Fruit fly (Drosophila melanogaster) whole organism, embryonic: ENCODE measurements around the gene Vajk3.

Experiments used
- Bgb ChIP-seq: fragments of 200-800 bp; sonication (Bioruptor generic); IDR thresholded peaks from 2 replicates; pipeline ENCODE4 v1.3.6; 2022; ENCODE audit warnings: missing biosample characterization, missing genetic modification characterization; ENCODE audit not compliant: partially characterized antibody
- CG10321 ChIP-seq: fragments of 200-800 bp; sonication (Bioruptor generic); IDR thresholded peaks from 2 replicates; pipeline ENCODE4 v1.3.6; 2022; ENCODE audit warnings: missing biosample characterization, missing genetic modification characterization
- CG12104 ChIP-seq: fragments of 200-800 bp; sonication (Bioruptor generic); optimal IDR thresholded peaks from 3 replicates; lab custom pipeline; 2016; ENCODE audit warnings: missing biosample characterization, missing genetic modification characterization
- CG14860 ChIP-seq: fragments of 200-800 bp; sonication (Bioruptor generic); IDR thresholded peaks from 3 replicates; pipeline ENCODE4 v1.3.6; 2022; ENCODE audit warnings: missing biosample characterization, missing genetic modification characterization; ENCODE audit not compliant: partially characterized antibody
- CG16779 ChIP-seq: fragments of 200-800 bp; sonication (Bioruptor generic); IDR thresholded peaks from 2 replicates; pipeline ENCODE4 v1.3.6; 2022; ENCODE audit warnings: missing biosample characterization, missing genetic modification characterization
- CG16813 ChIP-seq: fragments of 200-800 bp; sonication (Bioruptor generic); IDR thresholded peaks from 3 replicates; pipeline ENCODE4 v1.3.6; 2022; ENCODE audit warnings: missing biosample characterization, missing genetic modification characterization; ENCODE audit not compliant: partially characterized antibody
- CG17612 ChIP-seq: fragments of 200-800 bp; sonication (Bioruptor generic); IDR thresholded peaks from 2 replicates; pipeline ENCODE4 v1.3.6; 2022; ENCODE audit warnings: missing biosample characterization, missing genetic modification characterization
- CG1792 ChIP-seq: fragments of 200-800 bp; sonication (Bioruptor generic); optimal IDR thresholded peaks from 2 replicates; lab custom pipeline; 2016; ENCODE audit warnings: missing biosample characterization, missing genetic modification characterization
- CG2116 ChIP-seq: fragments of 200-800 bp; sonication (Bioruptor generic); optimal IDR thresholded peaks from 3 replicates; lab custom pipeline; 2018; ENCODE audit warnings: missing biosample characterization, mild to moderate bottlenecking, missing genetic modification characterization
- CG3847 ChIP-seq: fragments of 200-800 bp; sonication (Bioruptor generic); IDR thresholded peaks from 2 replicates; pipeline ENCODE4 v1.3.6; 2022; ENCODE audit warnings: missing biosample characterization, missing genetic modification characterization
- CG4360 ChIP-seq: fragments of 200-800 bp; sonication (Bioruptor generic); IDR thresholded peaks from 2 replicates; pipeline ENCODE4 v1.3.6; 2022; ENCODE audit warnings: missing biosample characterization, missing genetic modification characterization
- CG43689 ChIP-seq: fragments of 200-800 bp; sonication (Bioruptor generic); IDR thresholded peaks from 2 replicates; pipeline ENCODE4 v1.3.6; 2022; ENCODE audit warnings: missing biosample characterization, missing genetic modification characterization
- CG6765 ChIP-seq: fragments of 200-800 bp; sonication (Bioruptor generic); optimal IDR thresholded peaks from 3 replicates; lab custom pipeline; 2017; ENCODE audit warnings: missing biosample characterization, mild to moderate bottlenecking, missing genetic modification characterization
- CG7357 ChIP-seq: fragments of 200-800 bp; sonication (Bioruptor generic); IDR thresholded peaks from 3 replicates; pipeline ENCODE4 v1.3.6; 2022; ENCODE audit warnings: missing biosample characterization, missing genetic modification characterization
- CG9215 ChIP-seq: fragments of 200-800 bp; sonication (Bioruptor generic); IDR thresholded peaks from 2 replicates; pipeline ENCODE4 v1.3.6; 2022; ENCODE audit warnings: missing biosample characterization, missing genetic modification characterization
- CG9797 ChIP-seq: fragments of 200-800 bp; sonication (Bioruptor generic); optimal IDR thresholded peaks from 3 replicates; lab custom pipeline; 2018; ENCODE audit warnings: missing biosample characterization, mild to moderate bottlenecking, missing genetic modification characterization
- CTCF ChIP-seq: fragments of 200-800 bp; sonication (Bioruptor generic); optimal IDR thresholded peaks from 2 replicates; lab custom pipeline; 2017; ENCODE audit warnings: missing biosample characterization, mild to moderate bottlenecking, missing genetic modification characterization, moderate library complexity
- Dbx ChIP-seq: fragments of 200-800 bp; sonication (Bioruptor generic); IDR thresholded peaks from 3 replicates; pipeline ENCODE4 v1.3.6; 2022; ENCODE audit warnings: missing biosample characterization, missing genetic modification characterization
- Dip2 ChIP-seq: fragments of 200-800 bp; sonication (Bioruptor generic); IDR thresholded peaks from 2 replicates; pipeline ENCODE4 v1.3.6; 2022; ENCODE audit warnings: missing biosample characterization, missing genetic modification characterization
- E2f2 ChIP-seq: fragments of 200-800 bp; sonication (Bioruptor generic); IDR thresholded peaks from 2 replicates; pipeline ENCODE4 v1.3.6; 2022; ENCODE audit warnings: missing biosample characterization, missing genetic modification characterization
- Ets65A ChIP-seq: fragments of 200-800 bp; sonication (Bioruptor generic); peaks from one replicate; lab custom pipeline; 2016; ENCODE audit warnings: missing biosample characterization, missing genetic modification characterization
- Nf-YA ChIP-seq: fragments of 200-800 bp; sonication (Bioruptor generic); IDR thresholded peaks from 2 replicates; pipeline ENCODE4 v1.3.6; 2022; ENCODE audit warnings: missing biosample characterization, missing genetic modification characterization
- Rx ChIP-seq: fragments of 200-800 bp; sonication (Bioruptor generic); IDR thresholded peaks from 2 replicates; pipeline ENCODE4 v1.3.6; 2022; ENCODE audit warnings: missing biosample characterization, missing genetic modification characterization
- Scr ChIP-seq: fragments of 200-800 bp; sonication (Bioruptor generic); IDR thresholded peaks from 2 replicates; pipeline ENCODE4 v1.3.6; 2022; ENCODE audit warnings: missing biosample characterization, missing genetic modification characterization; ENCODE audit not compliant: partially characterized antibody
- Usf ChIP-seq: fragments of 200-800 bp; sonication (Bioruptor generic); optimal IDR thresholded peaks from 2 replicates; lab custom pipeline; 2017; ENCODE audit warnings: missing genotype, missing biosample characterization, missing genetic modification characterization
- YL-1 ChIP-seq: fragments of 200-800 bp; sonication (Bioruptor generic); optimal IDR thresholded peaks from 3 replicates; lab custom pipeline; 2017; ENCODE audit warnings: missing biosample characterization, mild to moderate bottlenecking, missing genetic modification characterization
- amos ChIP-seq: fragments of 200-800 bp; sonication (Bioruptor generic); IDR thresholded peaks from 2 replicates; pipeline ENCODE4 v1.3.6; 2022; ENCODE audit warnings: missing biosample characterization, missing genetic modification characterization; ENCODE audit not compliant: partially characterized antibody
- bbx ChIP-seq: fragments of 200-800 bp; sonication (Bioruptor generic); IDR thresholded peaks from 2 replicates; pipeline ENCODE4 v1.3.6; 2022; ENCODE audit warnings: missing biosample characterization, missing genetic modification characterization; ENCODE audit not compliant: partially characterized antibody
- crc ChIP-seq: fragments of 200-800 bp; sonication (Bioruptor generic); optimal IDR thresholded peaks from 2 replicates; lab custom pipeline; 2016; ENCODE audit warnings: missing biosample characterization, missing genetic modification characterization
- dati ChIP-seq: fragments of 200-800 bp; sonication (Bioruptor generic); IDR thresholded peaks from 2 replicates; pipeline ENCODE4 v1.3.6; 2022; ENCODE audit warnings: missing biosample characterization, missing genetic modification characterization
- gt ChIP-seq: fragments of 200-800 bp; sonication (Bioruptor generic); IDR thresholded peaks from 2 replicates; pipeline ENCODE4 v1.3.6; 2022; ENCODE audit warnings: missing biosample characterization, missing genetic modification characterization
- knrl ChIP-seq: fragments of 200-800 bp; sonication (Bioruptor generic); IDR thresholded peaks from 3 replicates; pipeline ENCODE4 v1.3.6; 2022; ENCODE audit warnings: missing biosample characterization, missing genetic modification characterization; ENCODE audit not compliant: partially characterized antibody
- mld ChIP-seq: fragments of 200-800 bp; sonication (Bioruptor generic); IDR thresholded peaks from 3 replicates; pipeline ENCODE4 v1.3.6; 2022; ENCODE audit warnings: missing biosample characterization, missing genetic modification characterization; ENCODE audit not compliant: partially characterized antibody
- seq ChIP-seq: fragments of 200-800 bp; sonication (Bioruptor generic); IDR thresholded peaks from 2 replicates; pipeline ENCODE4 v1.3.6; 2022; ENCODE audit warnings: missing biosample characterization, missing genetic modification characterization
- stwl ChIP-seq: fragments of 200-800 bp; sonication (Bioruptor generic); optimal IDR thresholded peaks from 3 replicates; lab custom pipeline; 2018; ENCODE audit warnings: missing biosample characterization, mild to moderate bottlenecking, missing genetic modification characterization, moderate library complexity
- wek ChIP-seq: fragments of 200-800 bp; sonication (Bioruptor generic); optimal IDR thresholded peaks from 3 replicates; lab custom pipeline; 2018; ENCODE audit warnings: missing biosample characterization, mild to moderate bottlenecking, missing genetic modification characterization, moderate library complexity

Gene Vajk3

DNA sequence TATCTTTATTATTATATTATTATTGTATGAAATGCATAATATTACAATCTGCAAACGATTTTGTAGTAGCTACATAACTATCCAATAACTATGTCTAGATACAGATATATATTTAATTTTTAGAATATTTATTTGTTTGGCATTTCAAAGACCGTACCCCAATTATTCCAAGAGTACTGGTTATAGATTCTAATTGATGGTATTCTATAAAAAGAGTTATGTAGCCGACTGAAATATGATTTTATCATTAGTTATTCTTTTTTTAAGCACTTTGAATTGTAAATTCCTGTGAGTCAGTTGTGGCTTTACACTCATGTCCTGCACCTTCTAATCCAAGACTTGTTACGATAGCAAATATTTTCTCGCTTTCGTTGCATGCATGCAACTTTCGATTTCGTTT is 21.6 kb downstream of the Vajk3 start:
- TF ChIP-seq E2f2 (GFP tag; lab: Robert Waterston, UW), result no peak
- TF ChIP-seq knrl (GFP tag; lab: Robert Waterston, UW), result no peak
- no peak for TF ChIP-seq YL-1

DNA sequence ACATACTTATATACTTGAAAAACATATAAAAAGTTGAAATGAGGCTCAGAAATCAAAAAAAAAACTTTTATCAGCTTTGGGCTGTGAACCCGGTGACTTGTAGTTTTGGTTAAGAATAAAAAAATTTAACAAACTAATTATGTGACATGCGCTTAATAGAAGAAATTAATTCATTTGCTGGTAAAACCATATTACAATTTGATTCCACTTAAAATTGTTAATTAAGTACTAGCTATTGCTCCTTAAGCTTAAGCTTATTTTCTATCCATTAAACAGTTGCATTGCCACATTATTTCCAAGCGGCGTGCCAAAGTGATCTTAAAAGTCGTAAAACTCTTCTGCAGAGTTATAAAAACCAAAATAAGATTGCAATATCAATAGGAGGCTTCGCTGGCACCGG is 23.3 kb downstream of the Vajk3 start:
- TF ChIP-seq CG10321 (GFP tag; lab: Robert Waterston, UW) (no peak), Ets65A (GFP tag; lab: Kevin White, UChicago) (peak; percentile 25)

DNA sequence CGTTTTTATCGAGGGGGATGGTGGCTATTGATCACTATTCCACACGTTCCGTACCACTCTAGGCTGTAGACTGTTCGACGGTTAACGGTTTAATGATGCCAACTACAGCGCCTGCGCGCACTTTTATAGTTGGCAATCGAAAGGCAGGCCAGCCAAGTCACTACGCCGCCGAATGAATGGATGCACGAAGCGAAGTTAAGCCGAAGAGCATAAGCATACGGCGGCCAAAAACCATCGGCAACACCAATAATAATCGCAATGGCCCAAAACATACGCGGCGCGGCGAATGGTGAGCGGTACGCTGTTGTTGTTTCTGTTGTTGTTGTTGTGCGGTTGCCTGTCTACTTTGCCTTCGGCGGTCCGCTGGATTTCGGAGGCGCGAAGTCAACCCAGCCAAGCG is 23.8 kb downstream of the Vajk3 start, which contains the start of gene Vajk1:
Vajk1 (minus strand) TSS at position 101 of the 400 bp plus-strand sequence.
- 0 out of 2 replicates have a peak, but pooled peaks have one; percentile 5 for TF ChIP-seq CG17612 (GFP tag; lab: Robert Waterston, UW)
- TF ChIP-seq CG4360 (GFP tag; lab: Robert Waterston, UW), result peak; percentile 38; the same call in 1 of the 2 replicates
- TF ChIP-seq seq (GFP tag; lab: Robert Waterston, UW), result no peak
- 0 out of 2 replicates have a peak, but pooled peaks have one; percentile 21 for TF ChIP-seq CG3847
- TF ChIP-seq Ets65A (GFP tag; lab: Kevin White, UChicago), result peak; percentile 68
- TF ChIP-seq, all 482 proteins: peak for 4

DNA sequence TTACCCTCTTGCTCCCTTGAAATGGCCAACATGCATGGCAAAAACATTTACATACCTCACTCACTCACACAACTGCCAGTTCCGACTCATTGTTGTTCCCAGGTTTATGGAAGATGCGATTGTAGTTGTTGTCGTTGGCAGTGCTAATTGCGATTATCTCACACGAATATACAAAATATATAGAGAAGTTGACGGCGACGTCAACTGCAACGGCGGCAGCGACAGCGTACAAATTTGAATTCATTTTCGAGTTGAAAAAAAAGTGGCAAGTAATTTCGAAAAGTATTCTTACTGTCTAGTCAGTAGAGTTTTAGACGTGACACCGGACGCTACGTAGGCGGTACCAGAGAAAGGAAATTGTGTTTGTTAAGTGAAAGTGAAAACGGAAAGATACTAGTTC is 32.9 kb downstream of the Vajk3 start, which contains the start of gene Ance-3:
Ance-3 (plus strand) TSS at position 301 of the 400 bp plus-strand sequence.
- no peak for TF ChIP-seq mld
- TF ChIP-seq Dbx, result no peak
- TF ChIP-seq crc (GFP tag; lab: Kevin White, UChicago), result no peak
- TF ChIP-seq CG1792 (GFP tag; lab: Kevin White, UChicago), result no peak
- no peak for TF ChIP-seq CG6765
- TF ChIP-seq dati, result no peak
- no peak for TF ChIP-seq knrl (GFP tag; lab: Robert Waterston, UW)
- no peak for TF ChIP-seq CG9797 (GFP tag; lab: Kevin White, UChicago)

DNA sequence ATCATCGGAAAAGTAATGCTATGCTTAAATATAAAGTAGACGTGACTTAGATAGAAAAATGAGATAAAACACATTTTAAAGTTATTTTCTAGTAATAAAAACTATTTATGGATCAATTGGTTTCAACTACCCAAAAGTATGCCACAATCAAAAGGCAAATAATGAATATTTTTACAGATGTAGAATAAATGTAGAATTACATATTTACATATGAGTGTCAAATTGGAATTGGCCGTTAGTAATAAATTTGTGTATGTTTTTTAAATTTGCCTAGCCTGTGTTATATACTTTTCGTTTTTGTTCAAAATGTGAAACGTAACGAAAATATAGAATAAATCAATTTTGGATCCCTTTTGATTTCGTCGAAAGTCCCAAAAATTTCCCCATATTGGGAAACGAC is 35.5 kb downstream of the Vajk3 start, which contains the start of gene Acyp:
Acyp (plus strand) TSS at position 301 of the 400 bp plus-strand sequence.
- no peak for TF ChIP-seq CG12104 (GFP tag; lab: Kevin White, UChicago)
- TF ChIP-seq Bgb, result peak; percentile 54; the same call in 1 of the 2 replicates
- TF ChIP-seq dati, result no peak
- TF ChIP-seq Usf (GFP tag; lab: Kevin White, UChicago), result no peak
- TF ChIP-seq Nf-YA (GFP tag; lab: Robert Waterston, UW), result no peak
- peak; percentile 33 for TF ChIP-seq CTCF (GFP tag; lab: Kevin White, UChicago)
- TF ChIP-seq CG43689 (GFP tag; lab: Robert Waterston, UW), result no peak
- TF ChIP-seq gt (GFP tag; lab: Robert Waterston, UW), result no peak
- no peak for TF ChIP-seq CG16779 (GFP tag; lab: Robert Waterston, UW)
- TF ChIP-seq CG16813 (GFP tag; lab: Robert Waterston, UW), result peak; percentile 30; the same call in 1 of the 3 replicates
- TF ChIP-seq Rx (GFP tag; lab: Robert Waterston, UW), result no peak
- TF ChIP-seq CG7357 (GFP tag; lab: Robert Waterston, UW), result no peak
- TF ChIP-seq stwl (tag; lab: Kevin White, UChicago), result peak; percentile 34
- TF ChIP-seq CG2116 (GFP tag; lab: Kevin White, UChicago), result no peak
- TF ChIP-seq Dip2 (GFP tag; lab: Robert Waterston, UW), result no peak
- no peak for TF ChIP-seq wek (GFP tag; lab: Kevin White, UChicago)
- TF ChIP-seq amos (GFP tag; lab: Robert Waterston, UW), result peak; percentile 42; the same call in 1 of the 2 replicates
- peak; percentile 11; the same call in 1 of the 2 replicates for TF ChIP-seq bbx (GFP tag; lab: Robert Waterston, UW)
- no peak for TF ChIP-seq CG9215 (GFP tag; lab: Robert Waterston, UW)
- TF ChIP-seq Scr (GFP tag; lab: Robert Waterston, UW), result no peak
- peak; percentile 30; the same call in 1 of the 3 replicates for TF ChIP-seq CG14860 (GFP tag; lab: Robert Waterston, UW)
